Worm (Caenorhabditis elegans) whole organism, midembryonic: ENCODE measurements around the gene cpf-1.

Experiments
- T22C8.4 ChIP-seq: fragments of 200-800 bp; sonication (Bioruptor generic); IDR thresholded peaks from 2 replicates; pipeline ENCODE4 v1.3.6; 2022; ENCODE audit warnings: missing genetic modification characterization, missing compliant biosample characterization
- cog-1 ChIP-seq: sonication (generic microtip); optimal IDR thresholded peaks from 2 replicates; lab custom pipeline; 2016; ENCODE audit warnings: missing genetic modification characterization, missing compliant biosample characterization
- flt-1 ChIP-seq: fragments of 200-800 bp; sonication (Bioruptor generic); IDR thresholded peaks from 2 replicates; pipeline ENCODE4 v1.3.6; 2022; ENCODE audit warnings: missing genetic modification characterization, missing compliant biosample characterization
- klf-2 ChIP-seq: fragments of 200-800 bp; sonication (Bioruptor generic); conservative IDR thresholded peaks from 2 replicates; pipeline ENCODE4 v1.3.6; 2022; ENCODE audit warnings: missing genetic modification reagents, missing genetic modification characterization, missing compliant biosample characterization
- med-1 ChIP-seq: sonication (generic microtip); optimal IDR thresholded peaks from 2 replicates; lab custom pipeline; 2017; ENCODE audit warnings: missing genetic modification characterization, mild to moderate bottlenecking, missing compliant biosample characterization, antibody characterized with exemption, missing genetic modification reagents; ENCODE audit not compliant: insufficient read depth
- ref-1 ChIP-seq: fragments of 200-800 bp; sonication (Bioruptor generic); conservative IDR thresholded peaks from 2 replicates; pipeline ENCODE4 v1.3.6; 2022; ENCODE audit warnings: missing genetic modification reagents, missing genetic modification characterization, missing compliant biosample characterization
- tab-1 ChIP-seq: fragments of 200-800 bp; sonication (Bioruptor generic); IDR thresholded peaks from 2 replicates; pipeline ENCODE4 v1.3.6; 2022; ENCODE audit warnings: missing genetic modification characterization, missing compliant biosample characterization
- ztf-23 ChIP-seq: fragments of 200-800 bp; sonication (Bioruptor generic); IDR thresholded peaks from 2 replicates; pipeline ENCODE4 v1.3.6; 2022; ENCODE audit warnings: missing genetic modification reagents, missing genetic modification characterization, missing compliant biosample characterization
- ztf-29 ChIP-seq: fragments of 200-800 bp; sonication (Bioruptor generic); IDR thresholded peaks from 2 replicates; pipeline ENCODE4 v1.3.6; 2022; ENCODE audit warnings: missing genetic modification reagents, missing genetic modification characterization, missing compliant biosample characterization

Gene cpf-1

DNA sequence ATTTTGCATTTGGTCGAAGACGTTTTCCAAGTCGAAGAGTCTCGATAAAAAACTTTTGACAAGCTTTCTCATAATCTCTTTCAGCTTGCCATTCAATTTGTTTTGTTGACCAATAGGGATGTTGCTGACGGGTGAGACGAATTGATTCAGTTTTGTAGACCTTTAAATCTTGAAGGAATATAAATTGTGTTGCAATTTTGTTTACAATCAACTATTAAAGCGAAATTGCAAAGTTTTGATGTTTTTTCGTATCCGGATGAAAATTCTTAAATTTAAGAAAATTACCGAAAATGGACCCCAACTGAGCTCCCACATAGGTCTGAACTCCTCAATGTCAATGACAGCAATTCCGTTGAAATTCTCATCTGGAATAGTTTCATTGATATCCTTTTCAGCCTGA is 13.9 kb upstream of the cpf-1 start:
- TF ChIP-seq tab-1 (no peak), ref-1 (GFP tag; lab: Robert Waterston, UW) (no peak), T22C8.4 (GFP tag; lab: Robert Waterston, UW) (no peak), klf-2 (GFP tag; lab: Robert Waterston, UW) (no peak), ztf-29 (no peak), flt-1 (no peak)

ce11 chrII:8612470-8612869 is 10.2 kb upstream of the cpf-1 start, which contains the start of gene T22C8.1:
Gene T22C8.1, plus strand, starts transcription at chrII:8612770.
- TF ChIP-seq cog-1 (no peak), flt-1 (no peak), ztf-23 (GFP tag; lab: Robert Waterston, UW) (no peak), ztf-29 (no peak), T22C8.4 (GFP tag; lab: Robert Waterston, UW) (no peak), ref-1 (GFP tag; lab: Robert Waterston, UW) (no peak), klf-2 (GFP tag; lab: Robert Waterston, UW) (no peak), med-1 (GFP tag; lab: Kevin White, UChicago) (no peak), tab-1 (no peak)

ce11 chrII:8611330-8611729 is 9.1 kb upstream of the cpf-1 start:
- TF ChIP-seq flt-1, result no peak
- TF ChIP-seq ztf-29, result no peak
- no peak for TF ChIP-seq ref-1 (GFP tag; lab: Robert Waterston, UW)
- no peak for TF ChIP-seq tab-1
- no peak for TF ChIP-seq T22C8.4 (GFP tag; lab: Robert Waterston, UW)
- TF ChIP-seq med-1 (GFP tag; lab: Kevin White, UChicago), result no peak

ce11 chrII:8610585-8610984 is 8.3 kb upstream of the cpf-1 start:
- TF ChIP-seq ref-1 (GFP tag; lab: Robert Waterston, UW), result no peak
- TF ChIP-seq tab-1, result no peak
- no peak for TF ChIP-seq flt-1
- TF ChIP-seq ztf-23 (GFP tag; lab: Robert Waterston, UW), result no peak
- no peak for TF ChIP-seq T22C8.4 (GFP tag; lab: Robert Waterston, UW)
- TF ChIP-seq med-1 (GFP tag; lab: Kevin White, UChicago), result no peak
- TF ChIP-seq klf-2 (GFP tag; lab: Robert Waterston, UW), result no peak
- no peak for TF ChIP-seq cog-1
- no peak for TF ChIP-seq ztf-29

DNA sequence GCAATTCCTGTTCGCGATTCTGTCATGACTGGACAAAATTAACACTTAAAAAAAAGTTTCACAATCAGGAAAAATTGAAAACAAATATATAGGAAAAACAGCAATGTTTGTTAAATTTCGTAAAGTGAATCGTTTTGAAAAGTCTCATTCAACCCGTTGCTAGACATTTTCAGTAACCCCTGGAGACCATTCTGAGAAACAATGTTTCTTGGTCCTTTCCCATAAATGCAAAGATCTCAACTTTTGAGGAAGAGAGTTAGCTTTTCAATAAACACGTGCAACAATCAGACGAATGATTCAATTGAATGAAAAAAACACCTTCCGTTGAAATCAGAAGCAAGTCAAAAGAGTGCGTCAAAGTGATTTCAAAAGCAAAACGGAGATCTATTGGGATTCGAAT is 7.8 kb upstream of the cpf-1 start, which contains the start of gene F28C6.9:
Gene F28C6.9, minus strand, starts transcription at position 101 of the 400 bp plus-strand sequence.
- TF ChIP-seq med-1 (GFP tag; lab: Kevin White, UChicago), result no peak
- TF ChIP-seq tab-1, result no peak
- no peak for TF ChIP-seq cog-1
- no peak for TF ChIP-seq klf-2 (GFP tag; lab: Robert Waterston, UW)
- no peak for TF ChIP-seq ztf-29
- no peak for TF ChIP-seq ztf-23 (GFP tag; lab: Robert Waterston, UW)
- TF ChIP-seq ref-1 (GFP tag; lab: Robert Waterston, UW), result no peak
- no peak for TF ChIP-seq T22C8.4 (GFP tag; lab: Robert Waterston, UW)
- no peak for TF ChIP-seq flt-1

DNA sequence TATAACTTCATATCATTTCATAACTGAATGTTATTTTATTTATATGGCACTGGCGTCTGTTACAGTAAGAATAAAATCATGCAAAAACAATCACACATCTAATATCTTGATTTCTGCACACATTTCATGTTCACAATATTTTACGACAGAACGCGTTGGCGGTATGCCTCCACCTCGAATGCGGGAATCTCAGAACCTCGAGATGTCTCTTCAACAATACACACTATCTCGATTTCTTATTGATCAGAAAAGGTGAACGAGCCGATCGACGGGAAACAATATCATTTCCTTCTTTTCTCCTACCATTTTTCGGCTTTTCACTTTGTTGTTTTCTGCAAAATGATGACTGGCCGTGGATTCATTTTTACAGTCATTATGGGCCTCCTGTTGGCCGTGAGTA is 5.4 kb upstream of the cpf-1 start, which contains the start of gene F28C6.10:
Gene F28C6.10, plus strand, starts transcription at position 301 of the 400 bp plus-strand sequence.
- TF ChIP-seq klf-2 (GFP tag; lab: Robert Waterston, UW) (no peak), ztf-23 (GFP tag; lab: Robert Waterston, UW) (no peak), ztf-29 (no peak), tab-1 (no peak), ref-1 (GFP tag; lab: Robert Waterston, UW) (no peak), flt-1 (no peak), cog-1 (no peak), med-1 (GFP tag; lab: Kevin White, UChicago) (no peak), T22C8.4 (GFP tag; lab: Robert Waterston, UW) (no peak)

- no peak for TF ChIP-seq ztf-23 (GFP tag; lab: Robert Waterston, UW)
- TF ChIP-seq T22C8.4 (GFP tag; lab: Robert Waterston, UW), result no peak
- no peak for TF ChIP-seq cog-1
- no peak for TF ChIP-seq ref-1 (GFP tag; lab: Robert Waterston, UW)
- no peak for TF ChIP-seq klf-2 (GFP tag; lab: Robert Waterston, UW)
- TF ChIP-seq flt-1, result no peak
- no peak for TF ChIP-seq ztf-29
- TF ChIP-seq tab-1, result no peak
- no peak for TF ChIP-seq med-1 (GFP tag; lab: Kevin White, UChicago)
Observed at ce11 chrII:8606549-8606948, 4.3 kb upstream of the cpf-1 start, which contains the start of gene F28C6.8. Gene F28C6.8, plus strand, starts transcription at chrII:8606849.

DNA sequence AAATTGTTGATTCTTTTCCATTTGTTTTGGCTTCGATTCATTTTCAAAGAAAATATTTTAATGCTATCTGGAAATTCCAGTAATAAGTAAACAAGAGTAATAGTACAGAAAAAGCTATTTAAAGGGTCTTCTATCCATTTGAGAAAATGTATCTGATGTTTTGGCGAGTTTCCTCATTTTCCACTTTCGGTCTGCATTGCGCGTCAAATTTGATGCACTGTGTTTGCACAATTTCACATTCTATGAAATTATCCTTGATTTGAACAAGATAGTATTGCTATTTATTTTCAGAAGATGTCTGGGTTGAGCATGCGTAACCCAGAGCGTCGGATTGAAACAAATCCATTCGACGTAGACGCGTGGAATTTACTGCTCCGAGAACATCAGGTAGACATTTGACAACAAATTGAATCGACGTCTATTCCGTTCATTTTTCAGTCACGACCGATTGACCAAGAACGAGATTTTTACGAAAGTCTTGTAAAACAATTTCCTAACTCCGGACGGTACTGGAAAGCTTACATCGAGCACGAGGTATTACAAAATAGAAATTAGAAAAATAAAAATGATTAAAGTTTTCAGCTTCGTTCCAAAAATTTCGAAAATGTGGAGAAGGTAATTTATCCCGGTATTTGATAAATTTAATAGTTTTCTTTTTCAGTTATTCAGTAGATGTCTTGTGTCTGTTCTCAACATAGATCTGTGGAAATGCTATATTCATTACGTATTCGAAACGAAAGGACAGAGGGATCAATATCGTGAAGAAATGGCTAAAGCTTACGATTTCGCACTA is 1.5 kb upstream of the cpf-1 start, which contains the start of gene suf-1:
Gene suf-1, plus strand, starts transcription at position 280 of the 793 bp plus-strand sequence.
- TF ChIP-seq ref-1 (GFP tag; lab: Robert Waterston, UW), result no peak
- no peak for TF ChIP-seq cog-1
- no peak for TF ChIP-seq ztf-23 (GFP tag; lab: Robert Waterston, UW)
- no peak for TF ChIP-seq T22C8.4 (GFP tag; lab: Robert Waterston, UW)
- no peak for TF ChIP-seq ztf-29
- no peak for TF ChIP-seq tab-1

DNA sequence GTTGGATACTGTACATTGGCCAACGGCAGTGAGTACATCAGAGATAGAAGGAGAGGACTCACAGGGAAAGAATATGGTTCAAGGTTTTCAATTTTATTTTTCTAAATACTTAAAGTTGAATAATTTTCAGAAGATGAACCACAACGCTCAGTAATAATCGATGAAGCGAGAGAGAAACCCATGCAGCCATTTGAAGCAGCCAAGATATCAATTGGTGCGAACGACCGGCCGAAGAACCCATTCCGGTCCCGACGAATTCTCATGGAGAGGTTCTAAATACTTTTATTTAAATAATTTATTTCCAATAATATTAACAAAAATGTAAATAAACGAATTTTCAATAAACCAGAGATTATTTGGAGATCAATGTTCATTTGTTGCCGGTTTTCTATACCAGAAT is 2.1 kb downstream of the cpf-1 start, which contains the start of gene pigg-1:
Gene pigg-1, minus strand, starts transcription at position 101 of the 400 bp plus-strand sequence.
- TF ChIP-seq flt-1, result no peak
- no peak for TF ChIP-seq klf-2 (GFP tag; lab: Robert Waterston, UW)
- no peak for TF ChIP-seq med-1 (GFP tag; lab: Kevin White, UChicago)
- TF ChIP-seq ztf-23 (GFP tag; lab: Robert Waterston, UW), result no peak
- no peak for TF ChIP-seq tab-1
- no peak for TF ChIP-seq ref-1 (GFP tag; lab: Robert Waterston, UW)
- TF ChIP-seq cog-1, result no peak
- no peak for TF ChIP-seq T22C8.4 (GFP tag; lab: Robert Waterston, UW)
- TF ChIP-seq ztf-29, result no peak
